Fruit fly (Drosophila melanogaster) whole organism, embryonic: ENCODE results near the gene Spn28B.

Experiments
- Awh ChIP-seq: fragments of 200-800 bp; sonication (Bioruptor generic); IDR thresholded peaks from 2 replicates; pipeline ENCODE4, ENCODE4 v1.3.6; 2022; ENCODE audit warnings: missing biosample characterization, missing genetic modification characterization
- CG11085 ChIP-seq: fragments of 200-800 bp; sonication (Bioruptor generic); IDR thresholded peaks from 2 replicates; pipeline ENCODE4 v1.3.6; 2022; ENCODE audit warnings: missing biosample characterization, missing genetic modification characterization
- CG3407 ChIP-seq: fragments of 200-800 bp; sonication (Bioruptor generic); optimal IDR thresholded peaks from 2 replicates; lab custom pipeline; 2018; ENCODE audit warnings: missing biosample characterization, mild to moderate bottlenecking, missing genetic modification characterization
- CG8281 ChIP-seq: fragments of 200-800 bp; sonication (Bioruptor generic); optimal IDR thresholded peaks from 2 replicates; lab custom pipeline; 2018; ENCODE audit warnings: missing biosample characterization, mild to moderate bottlenecking, missing genetic modification characterization, moderate library complexity
- CrebB ChIP-seq: fragments of 200-800 bp; sonication (Bioruptor generic); optimal IDR thresholded peaks from 3 replicates; lab custom pipeline; 2018; ENCODE audit warnings: missing biosample characterization, mild to moderate bottlenecking, missing genetic modification characterization
- Spps ChIP-seq: fragments of 200-800 bp; sonication (Bioruptor generic); optimal IDR thresholded peaks from 2 replicates; lab custom pipeline; 2018; ENCODE audit warnings: missing biosample characterization, mild to moderate bottlenecking, missing genetic modification characterization
- crc ChIP-seq: fragments of 200-800 bp; sonication (Bioruptor generic); optimal IDR thresholded peaks from 2 replicates; lab custom pipeline; 2016; ENCODE audit warnings: missing biosample characterization, missing genetic modification characterization
- fru ChIP-seq: fragments of >200 bp; optimal IDR thresholded peaks from 2 replicates; lab custom pipeline; 2017

- no peak for TF ChIP-seq fru (lab: Kevin White, UChicago)
- TF ChIP-seq CG8281 (tag; lab: Kevin White, UChicago), result peak; percentile 1
- peak; percentile 32 for TF ChIP-seq crc
- TF ChIP-seq Spps (tag; lab: Kevin White, UChicago), result peak; percentile 5
- TF ChIP-seq Awh (GFP tag; lab: Robert Waterston, UW), result peak; percentile 83
- TF ChIP-seq CrebB (tag; lab: Kevin White, UChicago), result peak; percentile 62
- TF ChIP-seq CG11085, result peak; percentile 80
- peak; percentile 60 for TF ChIP-seq CG3407 (GFP tag; lab: Kevin White, UChicago)
Measured at dm6 chr2L:7534917-7535316, 46.8 kb upstream of the Spn28B start.
